Fruit fly (Drosophila melanogaster) whole organism, pupa: Measurements from ENCODE around the gene CG31176.

Experiments used
- CG10348 ChIP-seq: fragments of 200-800 bp; sonication (Bioruptor generic); IDR thresholded peaks from 2 replicates; pipeline ENCODE4 v1.3.6; 2022; ENCODE audit warnings: missing biosample characterization, missing genetic modification characterization
- CG12605 ChIP-seq: fragments of 200-800 bp; sonication (Bioruptor generic); IDR thresholded peaks from 2 replicates; pipeline ENCODE4 v1.3.6; 2022; ENCODE audit warnings: missing biosample characterization, missing genetic modification characterization
- CG13204 ChIP-seq: fragments of 200-800 bp; sonication (Bioruptor generic); optimal IDR thresholded peaks from 2 replicates; lab custom pipeline; 2018; ENCODE audit warnings: missing biosample characterization, mild to moderate bottlenecking, missing genetic modification characterization, moderate library complexity
- CG15710 ChIP-seq: fragments of 200-800 bp; sonication (Bioruptor generic); optimal IDR thresholded peaks from 2 replicates; lab custom pipeline; 2018; ENCODE audit warnings: missing biosample characterization, mild to moderate bottlenecking, missing genetic modification characterization, moderate library complexity
- CG17806 ChIP-seq: fragments of 200-800 bp; sonication (Bioruptor generic); optimal IDR thresholded peaks from 2 replicates; lab custom pipeline; 2018; ENCODE audit warnings: missing biosample characterization, mild to moderate bottlenecking, missing genetic modification characterization, moderate library complexity
- CG34367 ChIP-seq: fragments of 200-800 bp; sonication (Bioruptor generic); optimal IDR thresholded peaks from 2 replicates; lab custom pipeline; 2018; ENCODE audit warnings: missing biosample characterization, mild to moderate bottlenecking, missing genetic modification characterization
- CG4496 ChIP-seq: fragments of 200-800 bp; sonication (Bioruptor generic); IDR thresholded peaks from 3 replicates; pipeline ENCODE4 v1.3.6; 2022; ENCODE audit warnings: missing biosample characterization, missing genetic modification characterization
- CG9948 ChIP-seq: fragments of 200-800 bp; sonication (Bioruptor generic); optimal IDR thresholded peaks from 2 replicates; lab custom pipeline; 2018; ENCODE audit warnings: missing biosample characterization, mild to moderate bottlenecking, missing genetic modification characterization, moderate library complexity
- EcR ChIP-seq: fragments of 200-800 bp; sonication (Bioruptor generic); optimal IDR thresholded peaks from 3 replicates; lab custom pipeline; 2019; ENCODE audit warnings: missing biosample characterization, missing genetic modification characterization, mild to moderate bottlenecking, moderate library complexity, missing genetic modification reagents
- Pif1B ChIP-seq: fragments of 200-800 bp; sonication (Bioruptor generic); optimal IDR thresholded peaks from 3 replicates; lab custom pipeline; 2016; ENCODE audit warnings: missing biosample characterization, missing genetic modification characterization
- Snoo ChIP-seq: fragments of 200-800 bp; sonication (Bioruptor generic); optimal IDR thresholded peaks from 3 replicates; lab custom pipeline; 2017; ENCODE audit warnings: missing biosample characterization, mild to moderate bottlenecking, missing genetic modification characterization, inconsistent platforms
- fd96Ca ChIP-seq: fragments of 200-800 bp; sonication (Bioruptor generic); IDR thresholded peaks from 3 replicates; pipeline ENCODE4 v1.3.6; 2022; ENCODE audit warnings: missing biosample characterization, missing genetic modification characterization
- gl ChIP-seq: fragments of 200-800 bp; sonication (Bioruptor generic); optimal IDR thresholded peaks from 2 replicates; lab custom pipeline; 2018; ENCODE audit warnings: missing biosample characterization, mild to moderate bottlenecking, missing genetic modification characterization
- rn ChIP-seq: fragments of 200-800 bp; sonication (Bioruptor generic); IDR thresholded peaks from 2 replicates; pipeline ENCODE4 v1.3.6; 2022; ENCODE audit warnings: missing biosample characterization, missing genetic modification characterization

- TF ChIP-seq gl (tag; lab: Kevin White, UChicago) (peak; percentile 48), CG34367 (tag; lab: Kevin White, UChicago) (peak; percentile 91), Pif1B (peak; percentile 69), fd96Ca (GFP tag; lab: Robert Waterston, UW) (no peak), rn (GFP tag; lab: Robert Waterston, UW) (0 out of 2 replicates have a peak, but pooled peaks have one; percentile 2), EcR (peak; percentile 15), CG12605 (GFP tag; lab: Robert Waterston, UW) (peak; percentile 73), CG4496 (peak; percentile 66; the same call in 2 of the 3 replicates), CG15710 (tag; lab: Kevin White, UChicago) (peak; percentile 92), CG17806 (tag; lab: Kevin White, UChicago) (peak; percentile 90), Snoo (tag; lab: Kevin White, UChicago) (peak; percentile 70), CG10348 (GFP tag; lab: Robert Waterston, UW) (no peak), CG9948 (tag; lab: Kevin White, UChicago) (peak; percentile 95), CG13204 (GFP tag; lab: Kevin White, UChicago) (no peak)
Observed at dm6 chr3R:21649823-21650499, 69.5 kb downstream of the CG31176 start.
